Worm (Caenorhabditis elegans) whole organism, L1 larva: ENCODE data around the gene R01H2.2.

Experiments
- C04F5.9 ChIP-seq: sonication (generic microtip); optimal IDR thresholded peaks from 2 replicates; lab custom pipeline; 2016; ENCODE audit warnings: missing genetic modification characterization, missing compliant biosample characterization
- ceh-63 ChIP-seq: fragments of 200-800 bp; sonication (Bioruptor generic); optimal IDR thresholded peaks from 2 replicates; lab custom pipeline; 2018; ENCODE audit warnings: mild to moderate bottlenecking, missing genetic modification characterization, missing compliant biosample characterization
- ceh-8 ChIP-seq: fragments of 200-800 bp; sonication (Bioruptor generic); optimal IDR thresholded peaks from 2 replicates; lab custom pipeline; 2018; ENCODE audit warnings: mild to moderate bottlenecking, missing genetic modification characterization, moderate library complexity, missing compliant biosample characterization
- ceh-82 ChIP-seq, 3 experiments: fragments of 150-350 bp in 1 of 3; sonication (generic microtip) in 2 of 3; optimal IDR thresholded peaks; 2 replicates each; lab custom pipeline; 2014 to 2017; ENCODE audit warnings: missing biosample characterization in 3 of 3, missing genetic modification characterization in 3 of 3
- ceh-90 ChIP-seq: sonication (generic microtip); optimal IDR thresholded peaks from 2 replicates; lab custom pipeline; 2016; ENCODE audit warnings: missing genetic modification characterization, missing compliant biosample characterization
- ces-1 ChIP-seq: fragments of 150-350 bp; optimal IDR thresholded peaks from 2 replicates; lab custom pipeline; 2014; ENCODE audit warnings: missing biosample characterization, missing genetic modification reagents, missing genetic modification characterization
- efl-1 ChIP-seq, 4 experiments: fragments of 150-350 bp; optimal IDR thresholded peaks in 3 of 4; peaks in 1 of 4; 1 replicate in 1 of 4; 2 replicates in 3 of 4; lab custom pipeline; 2014; ENCODE audit warnings: missing biosample characterization in 2 of 4, missing genetic modification characterization in 2 of 4, missing genetic modification reagents in 2 of 4
- efl-3 ChIP-seq: fragments of 200-800 bp; sonication (Bioruptor generic); optimal IDR thresholded peaks from 2 replicates; lab custom pipeline; 2018; ENCODE audit warnings: mild to moderate bottlenecking, missing genetic modification characterization, missing compliant biosample characterization
- egl-27 ChIP-seq, 2 experiments: fragments of 150-350 bp in 1 of 2; sonication (generic microtip); optimal IDR thresholded peaks; 3 replicates each; lab custom pipeline; 2017 to 2018; ENCODE audit warnings: missing biosample characterization in 2 of 2, missing genetic modification characterization in 2 of 2, missing genetic modification reagents in 2 of 2
- elt-3 ChIP-seq, 6 experiments: fragments of 150-350 bp in 1 of 6; sonication (generic microtip); optimal IDR thresholded peaks; 2 replicates each; lab custom pipeline; 2017 to 2018; ENCODE audit warnings: missing biosample characterization in 6 of 6, missing genetic modification characterization in 6 of 6, inconsistent platforms in 1 of 6
- fkh-10 ChIP-seq: sonication (generic microtip); optimal IDR thresholded peaks from 2 replicates; lab custom pipeline; 2017; ENCODE audit warnings: missing biosample characterization, missing genetic modification reagents, missing genetic modification characterization
- fkh-8 ChIP-seq: sonication (generic microtip); optimal IDR thresholded peaks from 2 replicates; lab custom pipeline; 2016; ENCODE audit warnings: mild to moderate bottlenecking, missing genetic modification characterization, missing compliant biosample characterization
- fos-1 ChIP-seq: fragments of 150-350 bp; optimal IDR thresholded peaks from 2 replicates; lab custom pipeline; 2014; ENCODE audit warnings: missing biosample characterization, missing genetic modification characterization
- hpl-2 ChIP-seq: fragments of 150-350 bp; optimal IDR thresholded peaks from 2 replicates; lab custom pipeline; 2014; ENCODE audit warnings: missing biosample characterization, missing genetic modification reagents, missing genetic modification characterization
- irx-1 ChIP-seq: sonication (generic microtip); optimal IDR thresholded peaks from 2 replicates; lab custom pipeline; 2016; ENCODE audit warnings: missing genetic modification characterization, missing compliant biosample characterization
- isw-1 ChIP-seq: fragments of 200-800 bp; sonication (Bioruptor generic); IDR thresholded peaks from 2 replicates; pipeline ENCODE4 v1.3.6; 2022; ENCODE audit warnings: missing genetic modification characterization, missing compliant biosample characterization
- lin-14 ChIP-seq: fragments of 200-800 bp; sonication (Bioruptor generic); optimal IDR thresholded peaks from 2 replicates; lab custom pipeline; 2018; ENCODE audit warnings: mild to moderate bottlenecking, missing genetic modification characterization, moderate library complexity, missing compliant biosample characterization
- mab-9 ChIP-seq: fragments of 200-800 bp; sonication (Bioruptor generic); IDR thresholded peaks from 2 replicates; pipeline ENCODE4 v1.3.6; 2022; ENCODE audit warnings: missing genetic modification reagents, missing genetic modification characterization, missing compliant biosample characterization
- mdl-1 ChIP-seq, 2 experiments: fragments of 150-350 bp; optimal IDR thresholded peaks; 2 replicates each; lab custom pipeline; 2014 to 2017; ENCODE audit warnings: missing biosample characterization in 2 of 2, missing genetic modification characterization in 2 of 2, inconsistent platforms in 1 of 2
- mef-2 ChIP-seq: fragments of 150-350 bp; optimal IDR thresholded peaks from 2 replicates; lab custom pipeline; 2014; ENCODE audit warnings: missing biosample characterization, missing genetic modification characterization
- mep-1 ChIP-seq: fragments of 150-350 bp; optimal IDR thresholded peaks from 2 replicates; lab custom pipeline; 2014; ENCODE audit warnings: missing biosample characterization, missing genetic modification characterization
- nhr-19 ChIP-seq: fragments of 200-800 bp; sonication (Bioruptor generic); conservative IDR thresholded peaks from 2 replicates; pipeline ENCODE4 v1.3.6; 2022; ENCODE audit warnings: missing genetic modification characterization, missing compliant biosample characterization
- nhr-20 ChIP-seq: sonication (generic microtip); optimal IDR thresholded peaks from 2 replicates; lab custom pipeline; 2016; ENCODE audit warnings: mild to moderate bottlenecking, missing genetic modification characterization, missing compliant biosample characterization
- nhr-28 ChIP-seq: fragments of 150-350 bp; optimal IDR thresholded peaks from 2 replicates; lab custom pipeline; 2014; ENCODE audit warnings: missing biosample characterization, missing genetic modification characterization
- nhr-71 ChIP-seq: sonication (generic microtip); optimal IDR thresholded peaks from 2 replicates; lab custom pipeline; 2016; ENCODE audit warnings: mild to moderate bottlenecking, missing genetic modification characterization, moderate library complexity, missing compliant biosample characterization
- nhr-85 ChIP-seq: sonication (generic microtip); peaks from one replicate; lab custom pipeline; 2016; ENCODE audit warnings: missing genetic modification characterization, inconsistent platforms, missing compliant biosample characterization
- nhr-90 ChIP-seq: sonication (generic microtip); optimal IDR thresholded peaks from 2 replicates; lab custom pipeline; 2016; ENCODE audit warnings: mild to moderate bottlenecking, missing genetic modification characterization, missing compliant biosample characterization; ENCODE audit not compliant: poor library complexity
- rnt-1 ChIP-seq: sonication (generic microtip); optimal IDR thresholded peaks from 2 replicates; lab custom pipeline; 2016; ENCODE audit warnings: mild to moderate bottlenecking, missing genetic modification characterization, moderate library complexity, missing compliant biosample characterization
- snu-23 ChIP-seq: sonication (generic microtip); optimal IDR thresholded peaks from 2 replicates; lab custom pipeline; 2016; ENCODE audit warnings: missing genetic modification characterization, missing compliant biosample characterization
- sox-4 ChIP-seq: sonication (generic microtip); optimal IDR thresholded peaks from 2 replicates; lab custom pipeline; 2016; ENCODE audit warnings: missing genetic modification characterization, missing compliant biosample characterization
- sptf-1 ChIP-seq: fragments of 150-350 bp; optimal IDR thresholded peaks from 2 replicates; lab custom pipeline; 2014; ENCODE audit warnings: missing biosample characterization, missing genetic modification characterization
- unc-30 ChIP-seq: sonication (generic microtip); optimal IDR thresholded peaks from 2 replicates; lab custom pipeline; 2017; ENCODE audit warnings: missing biosample characterization, missing genetic modification characterization
- unc-98 ChIP-seq: fragments of 200-800 bp; sonication (Bioruptor generic); IDR thresholded peaks from 2 replicates; pipeline ENCODE4 v1.3.6; 2022; ENCODE audit warnings: missing genetic modification characterization, missing compliant biosample characterization
- vab-15 ChIP-seq: sonication (generic microtip); optimal IDR thresholded peaks from 2 replicates; lab custom pipeline; 2017; ENCODE audit warnings: missing genotype, mild to moderate bottlenecking, missing genetic modification characterization, missing compliant biosample characterization
- zip-4 ChIP-seq: fragments of 200-800 bp; sonication (Bioruptor generic); optimal IDR thresholded peaks from 2 replicates; lab custom pipeline; 2018; ENCODE audit warnings: mild to moderate bottlenecking, missing genetic modification characterization, moderate library complexity, missing compliant biosample characterization
- ztf-4 ChIP-seq: fragments of 150-350 bp; optimal IDR thresholded peaks from 2 replicates; lab custom pipeline; 2014; ENCODE audit warnings: missing biosample characterization, missing genetic modification characterization

Gene R01H2.2

ce11 chrIII:7056241-7056640 is at the start of gene R01H2.2:
TSS of gene R01H2.2 (plus strand) at chrIII:7056541.
- TF ChIP-seq unc-30 (tag; lab: Kevin White, UChicago) = no peak
- TF ChIP-seq nhr-90 (tag; lab: Kevin White, UChicago) = no peak
- no peak for TF ChIP-seq ceh-63 (GFP tag; lab: Kevin White, UChicago)
- TF ChIP-seq ceh-82 (tag; optimal IDR thresholded peaks at IDR 0.05; lab: Kevin White, UChicago) = no peak
- TF ChIP-seq isw-1 = no peak
- TF ChIP-seq rnt-1 = no peak
- TF ChIP-seq C04F5.9 (tag; lab: Kevin White, UChicago) = no peak
- TF ChIP-seq sox-4 (tag; lab: Kevin White, UChicago) = no peak
- no peak for TF ChIP-seq efl-3 (GFP tag; lab: Kevin White, UChicago)
- TF ChIP-seq zip-4 (GFP tag; lab: Kevin White, UChicago) = no peak
- TF ChIP-seq mef-2 = no peak
- no peak for TF ChIP-seq nhr-85 (tag; lab: Kevin White, UChicago)
- no peak for TF ChIP-seq elt-3 (tag; optimal IDR thresholded peaks at IDR 0.05; lab: Kevin White, UChicago)
- no peak for TF ChIP-seq fos-1
- no peak for TF ChIP-seq ces-1 (GFP tag; lab: Kevin White, UChicago)
- no peak for TF ChIP-seq hpl-2 (GFP tag; lab: Kevin White, UChicago)
- TF ChIP-seq egl-27 (tag; optimal IDR thresholded peaks at IDR 0.05; lab: Kevin White, UChicago) = no peak
- TF ChIP-seq irx-1 (tag; lab: Kevin White, UChicago) = no peak
- TF ChIP-seq fkh-10 (GFP tag; lab: Kevin White, UChicago) = no peak

ce11 chrIII:7008836-7009235 is 47.5 kb upstream of the R01H2.2 start, which contains the start of gene lgc-38:
TSS of gene lgc-38 (plus strand) at chrIII:7009136.
- TF ChIP-seq ceh-82 (tag; optimal IDR thresholded peaks at IDR 0.05; lab: Kevin White, UChicago) (no peak), snu-23 (GFP tag; lab: Kevin White, UChicago) (no peak), lin-14 (GFP tag; lab: Kevin White, UChicago) (peak; percentile 7)

ce11 chrIII:7012060-7012459 is 44.3 kb upstream of the R01H2.2 start:
- TF ChIP-seq lin-14 (GFP tag; lab: Kevin White, UChicago) = peak; percentile 52
- no peak for TF ChIP-seq efl-1 (optimal IDR thresholded peaks at IDR 0.05; lab: Kevin White, UChicago)
- peak in 1 of 2 experiments; percentile 57 for TF ChIP-seq efl-1 (GFP tag; optimal IDR thresholded peaks at IDR 0.05 in 1 of 2; lab: Kevin White, UChicago)
- TF ChIP-seq vab-15 (tag; lab: Kevin White, UChicago) = no peak
- TF ChIP-seq, all 84 proteins: peak for 2

ce11 chrIII:7013764-7014163 is 42.6 kb upstream of the R01H2.2 start:
- TF ChIP-seq nhr-71 (tag; lab: Kevin White, UChicago) = no peak
- no peak for TF ChIP-seq ztf-4 (tag; lab: Kevin White, UChicago)
- TF ChIP-seq unc-98 (GFP tag; lab: Robert Waterston, UW) = no peak
- TF ChIP-seq efl-1 (optimal IDR thresholded peaks at IDR 0.05; lab: Kevin White, UChicago) = no peak
- no peak for TF ChIP-seq efl-1 (GFP tag; optimal IDR thresholded peaks at IDR 0.05 in 1 of 2; lab: Kevin White, UChicago)
- no peak for TF ChIP-seq isw-1
- no peak for TF ChIP-seq nhr-85 (tag; lab: Kevin White, UChicago)
- no peak for TF ChIP-seq nhr-20 (tag; lab: Kevin White, UChicago)
- no peak for TF ChIP-seq ces-1 (GFP tag; lab: Kevin White, UChicago)
- no peak for TF ChIP-seq egl-27 (tag; optimal IDR thresholded peaks at IDR 0.05; lab: Kevin White, UChicago)
- TF ChIP-seq nhr-28 (tag; lab: Kevin White, UChicago) = no peak
- TF ChIP-seq mab-9 (GFP tag; lab: Robert Waterston, UW) = no peak
- TF ChIP-seq mep-1 (tag; lab: Kevin White, UChicago) = no peak
- TF ChIP-seq ceh-90 (tag; lab: Kevin White, UChicago) = no peak
- TF ChIP-seq fkh-8 = no peak
- no peak for TF ChIP-seq mdl-1 (tag; optimal IDR thresholded peaks at IDR 0.05; lab: Kevin White, UChicago)
- no peak for TF ChIP-seq sptf-1 (tag; lab: Kevin White, UChicago)
- TF ChIP-seq ceh-8 = no peak
- TF ChIP-seq ceh-63 (GFP tag; lab: Kevin White, UChicago) = no peak
- no peak for TF ChIP-seq nhr-19 (GFP tag; lab: Robert Waterston, UW)
